Fruit fly (Drosophila melanogaster) whole organism, wandering third instar larva: ENCODE results near the gene elg1.

Experiments used
- Abd-B ChIP-seq: fragments of >200 bp; optimal IDR thresholded peaks from 2 replicates; lab custom pipeline; 2017; ENCODE audit warnings: missing biosample characterization, missing genetic modification characterization
- CG32264 ChIP-seq: fragments of 200-800 bp; sonication (Bioruptor generic); optimal IDR thresholded peaks from 2 replicates; lab custom pipeline; 2016; ENCODE audit warnings: missing biosample characterization, missing genetic modification characterization
- CG9705 ChIP-seq: fragments of 200-800 bp; sonication (Bioruptor generic); optimal IDR thresholded peaks from 2 replicates; lab custom pipeline; 2018; ENCODE audit warnings: missing biosample characterization, mild to moderate bottlenecking, missing genetic modification characterization
- CrebA ChIP-seq: fragments of 200-800 bp; sonication (Bioruptor generic); optimal IDR thresholded peaks from 2 replicates; lab custom pipeline; 2016; ENCODE audit warnings: missing biosample characterization, mild to moderate bottlenecking, missing genetic modification characterization, borderline replicate concordance
- Dfd ChIP-seq: fragments of >200 bp; optimal IDR thresholded peaks from 2 replicates; lab custom pipeline; 2017; ENCODE audit warnings: missing biosample characterization, missing genetic modification characterization
- Dif ChIP-seq: fragments of 200-275, 200-300 bp; sonication (Bioruptor generic); optimal IDR thresholded peaks from 2 replicates; lab custom pipeline; 2018; ENCODE audit warnings: missing biosample characterization, missing genetic modification characterization; ENCODE audit not compliant: partially characterized antibody
- GATAd ChIP-seq: sonication (Bioruptor generic); optimal IDR thresholded peaks from 2 replicates; lab custom pipeline; 2016; ENCODE audit warnings: missing biosample characterization, missing genetic modification characterization
- HLH106 ChIP-seq: fragments of 200-800 bp; optimal IDR thresholded peaks from 3 replicates; lab custom pipeline; 2019; ENCODE audit warnings: missing biosample characterization, mild to moderate bottlenecking, missing genetic modification characterization, moderate library complexity
- Hnf4 ChIP-seq: fragments of 200-800 bp; sonication (Bioruptor generic); optimal IDR thresholded peaks from 2 replicates; lab custom pipeline; 2016; ENCODE audit warnings: missing biosample characterization, mild to moderate bottlenecking, missing genetic modification characterization
- Hr78 ChIP-seq: fragments of >200 bp; optimal IDR thresholded peaks from 2 replicates; lab custom pipeline; 2017; ENCODE audit warnings: missing biosample characterization, missing genetic modification characterization
- Hr83 ChIP-seq: fragments of 200-300 bp; sonication (Bioruptor generic); optimal IDR thresholded peaks from 2 replicates; lab custom pipeline; 2016; ENCODE audit warnings: missing biosample characterization, mild to moderate bottlenecking, missing genetic modification characterization, moderate library complexity; ENCODE audit not compliant: poor library complexity, severe bottlenecking
- Jra ChIP-seq: sonication (Bioruptor generic); optimal IDR thresholded peaks from 2 replicates; lab custom pipeline; 2016; ENCODE audit warnings: missing biosample characterization, missing genetic modification characterization
- Mio ChIP-seq: sonication (Bioruptor generic); optimal IDR thresholded peaks from 2 replicates; lab custom pipeline; 2016; ENCODE audit warnings: missing biosample characterization, missing genetic modification characterization
- Myc ChIP-seq: fragments of >200 bp; optimal IDR thresholded peaks from 2 replicates; lab custom pipeline; 2017
- N ChIP-seq: fragments of >200 bp; optimal IDR thresholded peaks from 2 replicates; lab custom pipeline; 2018; ENCODE audit warnings: missing biosample characterization, missing external identifiers, missing genetic modification characterization
- OdsH ChIP-seq: fragments of 200-800 bp; sonication (Bioruptor generic); optimal IDR thresholded peaks from 2 replicates; lab custom pipeline; 2016; ENCODE audit warnings: missing biosample characterization, mild to moderate bottlenecking, missing genetic modification characterization
- Sp1 ChIP-seq: fragments of 200-800 bp; sonication (Bioruptor generic); optimal IDR thresholded peaks from 3 replicates; lab custom pipeline; 2019; ENCODE audit warnings: missing biosample characterization, mild to moderate bottlenecking, missing genetic modification characterization, moderate library complexity
- br ChIP-seq: fragments of 200-800 bp; sonication (Bioruptor generic); optimal IDR thresholded peaks from 2 replicates; lab custom pipeline; 2016; ENCODE audit warnings: missing biosample characterization, missing genetic modification characterization
- brk ChIP-seq: fragments of 200-800 bp; sonication (Bioruptor generic); optimal IDR thresholded peaks from 2 replicates; lab custom pipeline; 2016; ENCODE audit warnings: missing biosample characterization, mild to moderate bottlenecking, missing genetic modification characterization
- dl ChIP-seq, 2 experiments: fragments of 175-275, 200-275 bp in 1 of 2; fragments of 200-275 bp in 1 of 2; sonication (Bioruptor generic); optimal IDR thresholded peaks; lab custom pipeline; 2018; ENCODE audit warnings: mild to moderate bottlenecking in 2 of 2, missing biosample characterization in 2 of 2, missing genetic modification characterization in 2 of 2, moderate library complexity in 2 of 2; ENCODE audit not compliant: partially characterized antibody in 2 of 2, insufficient read depth in 1 of 2
- dmrt93B ChIP-seq: fragments of 200-800 bp; sonication (Bioruptor generic); optimal IDR thresholded peaks from 2 replicates; lab custom pipeline; 2018; ENCODE audit warnings: missing biosample characterization, mild to moderate bottlenecking, missing genetic modification characterization
- dsf ChIP-seq: sonication (Bioruptor generic); optimal IDR thresholded peaks from 2 replicates; lab custom pipeline; 2016; ENCODE audit warnings: missing biosample characterization, missing genetic modification characterization, borderline replicate concordance
- ey ChIP-seq: fragments of 200-800 bp; sonication (Bioruptor generic); optimal IDR thresholded peaks from 2 replicates; lab custom pipeline; 2016; ENCODE audit warnings: missing biosample characterization, missing genetic modification characterization
- foxo ChIP-seq, 2 experiments: fragments of 200-800 bp; sonication (Bioruptor generic); optimal IDR thresholded peaks; 2 replicates in 1 of 2; 3 replicates in 1 of 2; lab custom pipeline; 2016 to 2017; ENCODE audit warnings: missing biosample characterization in 2 of 2, missing genetic modification characterization in 2 of 2
- jim ChIP-seq: fragments of 175-275, 200-325 bp; sonication (Bioruptor generic); optimal IDR thresholded peaks from 2 replicates; lab custom pipeline; 2016; ENCODE audit warnings: missing biosample characterization, mild to moderate bottlenecking, missing genetic modification characterization
- pan ChIP-seq: fragments of >200 bp; optimal IDR thresholded peaks from 2 replicates; lab custom pipeline; 2017
- psq ChIP-seq: fragments of 200-800 bp; sonication (Bioruptor generic); optimal IDR thresholded peaks from 3 replicates; lab custom pipeline; 2017; ENCODE audit warnings: missing biosample characterization, mild to moderate bottlenecking, missing genetic modification characterization, moderate library complexity
- rgr ChIP-seq: fragments of 200-800 bp; sonication (Bioruptor generic); optimal IDR thresholded peaks from 3 replicates; lab custom pipeline; 2016; ENCODE audit warnings: missing biosample characterization, mild to moderate bottlenecking, missing genetic modification characterization
- sage ChIP-seq: fragments of 200-800 bp; sonication (Bioruptor generic); optimal IDR thresholded peaks from 2 replicates; lab custom pipeline; 2016; ENCODE audit warnings: missing biosample characterization, mild to moderate bottlenecking, missing genetic modification characterization
- sv ChIP-seq: fragments of 200-800 bp; sonication (Bioruptor generic); optimal IDR thresholded peaks from 3 replicates; lab custom pipeline; 2016; ENCODE audit warnings: missing biosample characterization, missing genetic modification characterization
- tai ChIP-seq: sonication (Bioruptor generic); optimal IDR thresholded peaks from 2 replicates; lab custom pipeline; 2016; ENCODE audit warnings: missing biosample characterization, missing genetic modification characterization
- usp ChIP-seq: fragments of >200 bp; optimal IDR thresholded peaks from 2 replicates; lab custom pipeline; 2017; ENCODE audit warnings: missing biosample characterization, missing genetic modification characterization
- woc ChIP-seq: sonication (Bioruptor generic); optimal IDR thresholded peaks from 2 replicates; lab custom pipeline; 2016; ENCODE audit warnings: missing biosample characterization, mild to moderate bottlenecking, missing genetic modification characterization

Gene elg1

dm6 chr3L:16100059-16100458, 31.8 kb upstream of the elg1 start, which contains the start of gene IleRS-m:
TSS of gene IleRS-m (plus strand) at chr3L:16100280.
- TF ChIP-seq dl (GFP tag; optimal IDR thresholded peaks at IDR 0.05; lab: Kevin White, UChicago; ENCODE audit: insufficient read depth in 1 of 2, partially characterized antibody in 2 of 2) (no peak), Myc (lab: Kevin White, UChicago) (peak; percentile 51)

dm6 chr3L:16105528-16105927, 26.3 kb upstream of the elg1 start, which contains the start of the genes IntS9 and CG43295:
TSS of gene IntS9 (minus strand) at chr3L:16105627.
TSS of gene CG43295 (plus strand) at chr3L:16105852.
- TF ChIP-seq sage (GFP tag; lab: Kevin White, UChicago) (no peak), Dif (no peak), ey (GFP tag; lab: Kevin White, UChicago) (peak; percentile 92), Abd-B (no peak), CG9705 (GFP tag; lab: Kevin White, UChicago) (no peak), usp (GFP tag; lab: Kevin White, UChicago) (no peak), Mio (GFP tag; lab: Kevin White, UChicago) (peak; percentile 32), dmrt93B (no peak), psq (GFP tag; lab: Kevin White, UChicago) (peak; percentile 74), tai (GFP tag; lab: Kevin White, UChicago) (no peak), dl (GFP tag; optimal IDR thresholded peaks at IDR 0.05; lab: Kevin White, UChicago; ENCODE audit: insufficient read depth in 1 of 2, partially characterized antibody in 2 of 2) (no peak), Hr83 (GFP tag; lab: Kevin White, UChicago) (peak; percentile 70), CG32264 (peak; percentile 40), Jra (GFP tag; lab: Kevin White, UChicago) (no peak), OdsH (GFP tag; lab: Kevin White, UChicago) (peak; percentile 89), GATAd (GFP tag; lab: Kevin White, UChicago) (peak; percentile 84), Myc (lab: Kevin White, UChicago) (peak; percentile 57), Hr78 (GFP tag; lab: Kevin White, UChicago) (no peak), HLH106 (peak; percentile 79), foxo (GFP tag; optimal IDR thresholded peaks at IDR 0.05; lab: Kevin White, UChicago) (peak; percentile 66 to 94), br (GFP tag; lab: Kevin White, UChicago) (peak; percentile 91), sv (GFP tag; lab: Kevin White, UChicago) (peak; percentile 88)

- no peak for TF ChIP-seq psq (GFP tag; lab: Kevin White, UChicago)
- TF ChIP-seq rgr = peak; percentile 6
Measured at dm6 chr3L:16112069-16112820, 19.6 kb upstream of the elg1 start, which contains the start of gene Zn72D. TSS of gene Zn72D (minus strand) at chr3L:16112626.

dm6 chr3L:16113003-16113606, 18.7 kb upstream of the elg1 start, which contains the start of gene Taf4:
TSS of gene Taf4 (plus strand) at chr3L:16113212.
- TF ChIP-seq sage (GFP tag; lab: Kevin White, UChicago) (no peak), woc (GFP tag; lab: Kevin White, UChicago) (no peak), Dfd (no peak), CrebA (GFP tag; lab: Kevin White, UChicago) (no peak), rgr (no peak)
- TF ChIP-seq, all 38 proteins: peak for 0

dm6 chr3L:16113607-16114337, 18.1 kb upstream of the elg1 start:
- TF ChIP-seq CG32264 (peak; percentile 77), Dfd (no peak), tai (GFP tag; lab: Kevin White, UChicago) (no peak), Jra (GFP tag; lab: Kevin White, UChicago) (peak; percentile 82), Mio (GFP tag; lab: Kevin White, UChicago) (peak; percentile 61), Dif (no peak), Hnf4 (peak; percentile 86), rgr (peak; percentile 92), psq (GFP tag; lab: Kevin White, UChicago) (peak; percentile 96), HLH106 (peak; percentile 84), jim (GFP tag; lab: Kevin White, UChicago) (no peak), pan (no peak), ey (GFP tag; lab: Kevin White, UChicago) (peak; percentile 92), brk (GFP tag; lab: Kevin White, UChicago) (no peak), dsf (GFP tag; lab: Kevin White, UChicago) (peak; percentile 84), Abd-B (no peak), CG9705 (GFP tag; lab: Kevin White, UChicago) (peak; percentile 80), sv (GFP tag; lab: Kevin White, UChicago) (peak; percentile 88), foxo (GFP tag; optimal IDR thresholded peaks at IDR 0.05; lab: Kevin White, UChicago) (peak; percentile 50 to 93), Hr78 (GFP tag; lab: Kevin White, UChicago) (no peak), Myc (lab: Kevin White, UChicago) (no peak), usp (GFP tag; lab: Kevin White, UChicago) (no peak), woc (GFP tag; lab: Kevin White, UChicago) (peak; percentile 94), CrebA (GFP tag; lab: Kevin White, UChicago) (no peak), N (GFP tag; lab: Kevin White, UChicago) (no peak), dl (GFP tag; optimal IDR thresholded peaks at IDR 0.05; lab: Kevin White, UChicago; ENCODE audit: insufficient read depth in 1 of 2, partially characterized antibody in 2 of 2) (no peak), Sp1 (GFP tag; lab: Kevin White, UChicago) (peak; percentile 84), OdsH (GFP tag; lab: Kevin White, UChicago) (peak; percentile 92), GATAd (GFP tag; lab: Kevin White, UChicago) (peak; percentile 39), br (GFP tag; lab: Kevin White, UChicago) (peak; percentile 90)
